Worm (Caenorhabditis elegans): ENCODE measurements around the gene srw-38.

The srw-38 gene

DNA sequence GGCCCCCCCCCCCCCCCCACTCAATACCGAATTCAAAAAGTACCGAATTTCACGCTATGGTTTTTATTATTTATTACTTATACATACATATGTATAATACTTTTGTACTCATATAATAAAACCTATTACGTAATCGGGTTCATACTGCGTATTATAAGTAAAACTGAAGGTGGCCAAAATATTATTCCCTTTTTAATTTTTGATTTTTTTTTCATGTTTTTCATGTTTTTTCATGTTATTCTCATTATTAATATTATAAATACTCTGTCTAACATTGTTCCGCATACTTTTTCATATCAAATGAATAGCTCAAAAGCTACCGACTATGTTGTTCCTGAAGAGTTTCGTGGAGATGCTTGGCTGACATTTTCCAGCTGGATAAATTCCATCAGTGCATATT, at the start of gene srw-38:
Gene srw-38, plus strand, starts transcription at position 301 of the 400 bp plus-strand sequence.
- no peak for TF ChIP-seq unc-62 (GFP tag; optimal IDR thresholded peaks at IDR 0.05)

DNA sequence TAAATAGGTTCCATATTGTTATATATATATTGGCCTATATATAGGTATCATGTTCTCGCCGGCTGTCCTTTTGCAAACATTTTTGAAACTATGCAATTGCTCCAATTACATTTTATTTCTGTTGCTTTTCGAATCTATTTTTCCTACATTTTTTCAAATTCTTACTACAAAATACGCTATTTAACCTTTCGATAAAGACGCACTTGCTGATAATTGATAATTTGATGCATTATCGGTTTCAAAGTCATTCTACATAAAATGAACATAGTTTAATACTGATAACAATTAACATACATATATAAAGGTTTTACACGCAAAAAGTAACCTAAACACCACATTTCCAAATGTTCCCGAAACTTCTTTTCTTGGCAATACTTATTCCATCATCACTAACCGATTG, 47.9 kb upstream of the srw-38 start, which contains the start of gene clec-258:
Gene clec-258, plus strand, starts transcription at position 81 of the 400 bp plus-strand sequence.
- no peak for TF ChIP-seq unc-62 (GFP tag; optimal IDR thresholded peaks at IDR 0.05)

DNA sequence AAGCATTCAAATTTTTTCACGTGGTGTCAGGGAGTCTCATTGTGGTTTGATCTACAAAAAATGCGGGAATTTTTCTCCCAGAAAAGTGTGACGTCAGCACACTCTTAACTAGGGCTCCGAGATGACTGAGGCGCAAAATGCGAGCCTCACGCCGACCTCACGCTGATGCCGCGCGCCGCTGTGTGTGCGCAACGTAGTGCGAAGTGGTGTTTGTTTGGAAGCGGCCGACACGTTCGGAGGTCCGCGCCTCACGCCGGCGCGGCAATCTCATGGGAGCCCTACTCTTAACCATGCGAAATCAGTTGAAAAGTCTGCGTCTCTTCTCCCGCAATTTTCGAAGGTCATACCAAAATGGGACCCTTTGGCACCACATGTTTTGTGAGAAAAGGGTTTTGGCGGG, 46.0 kb upstream of the srw-38 start:
- TF ChIP-seq unc-62 (GFP tag; optimal IDR thresholded peaks at IDR 0.05), result no peak

DNA sequence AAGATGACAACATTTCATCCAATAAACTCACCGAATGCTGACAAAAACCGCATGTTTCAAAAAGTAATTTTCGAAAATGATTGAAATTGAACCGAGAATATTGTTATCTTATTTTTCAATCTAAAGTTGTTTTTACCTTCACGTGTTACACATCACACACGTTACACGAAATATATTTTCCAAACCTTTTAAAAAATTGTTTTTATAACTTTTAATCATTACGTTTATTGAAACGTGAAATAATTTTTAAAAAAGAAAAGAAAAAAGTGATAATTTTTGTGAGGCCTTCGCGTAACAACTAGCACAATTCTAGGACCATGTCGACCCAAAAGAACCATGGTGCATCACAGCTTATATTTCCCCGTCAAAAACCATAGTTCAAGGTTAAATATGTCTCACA, 41.3 kb upstream of the srw-38 start, which contains the start of gene M162.7:
Gene M162.7, minus strand, starts transcription at position 101 of the 400 bp plus-strand sequence.
- TF ChIP-seq unc-62 (GFP tag; optimal IDR thresholded peaks at IDR 0.05), result no peak

DNA sequence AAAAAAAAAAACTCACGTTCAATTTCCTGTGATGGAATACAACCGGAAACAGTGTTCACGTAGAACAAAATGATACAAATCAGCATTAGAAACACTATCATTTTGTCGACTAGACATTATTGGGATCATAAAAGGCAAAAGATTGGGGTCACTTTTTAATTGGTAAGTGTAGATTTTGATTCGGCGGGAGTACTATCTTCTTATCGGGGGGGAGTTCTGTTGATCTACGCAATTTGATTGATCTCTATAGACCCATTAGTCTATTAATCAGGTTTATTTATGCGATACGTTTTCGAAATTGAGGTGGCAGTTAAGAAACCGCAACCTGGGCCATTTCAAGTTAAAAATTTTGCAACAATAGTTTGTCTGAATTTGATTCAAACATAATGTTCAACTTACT, 35.2 kb upstream of the srw-38 start, which contains the start of gene Y116F11B.2:
Gene Y116F11B.2, minus strand, starts transcription at position 101 of the 400 bp plus-strand sequence.
- no peak for TF ChIP-seq unc-62 (GFP tag; optimal IDR thresholded peaks at IDR 0.05)

DNA sequence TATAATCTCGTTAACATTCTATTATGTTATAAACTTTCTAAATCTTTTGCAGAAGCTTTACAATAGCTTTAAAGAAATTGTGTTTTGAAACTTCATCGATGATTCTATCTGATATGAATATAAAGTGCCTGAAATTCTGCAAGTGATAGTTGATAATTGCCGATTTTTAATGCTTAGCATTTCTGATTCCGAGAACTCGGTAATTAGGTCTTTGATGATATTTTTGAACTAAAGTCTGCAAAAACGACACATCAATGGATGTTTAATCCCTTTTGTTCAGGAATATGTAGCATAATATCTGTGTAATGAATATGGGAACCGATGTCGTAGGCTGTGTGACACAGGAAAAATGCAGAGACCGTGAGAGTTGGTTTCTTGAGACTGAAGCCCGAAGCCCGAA, 33.4 kb upstream of the srw-38 start:
- no peak for TF ChIP-seq unc-62 (GFP tag; optimal IDR thresholded peaks at IDR 0.05)

DNA sequence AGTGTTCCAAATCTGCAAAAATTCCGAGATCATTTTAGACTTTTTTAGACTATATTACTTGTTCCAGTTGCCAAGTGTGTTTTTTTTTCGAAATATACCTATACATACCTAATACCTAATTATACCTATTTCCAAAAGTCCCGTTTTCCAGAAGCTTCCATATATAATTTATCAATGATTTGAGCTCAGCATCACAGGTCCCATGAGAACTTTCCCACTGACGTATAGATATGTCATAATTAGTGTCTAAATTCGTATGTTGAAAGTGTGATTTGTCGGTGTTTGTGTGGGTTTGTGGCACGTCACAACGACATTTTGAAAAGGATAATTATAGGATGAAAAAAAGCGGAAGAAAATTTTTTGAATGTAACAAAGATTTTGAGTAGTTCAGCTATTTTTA, 30.7 kb upstream of the srw-38 start:
- TF ChIP-seq unc-62 (GFP tag; optimal IDR thresholded peaks at IDR 0.05), result no peak

DNA sequence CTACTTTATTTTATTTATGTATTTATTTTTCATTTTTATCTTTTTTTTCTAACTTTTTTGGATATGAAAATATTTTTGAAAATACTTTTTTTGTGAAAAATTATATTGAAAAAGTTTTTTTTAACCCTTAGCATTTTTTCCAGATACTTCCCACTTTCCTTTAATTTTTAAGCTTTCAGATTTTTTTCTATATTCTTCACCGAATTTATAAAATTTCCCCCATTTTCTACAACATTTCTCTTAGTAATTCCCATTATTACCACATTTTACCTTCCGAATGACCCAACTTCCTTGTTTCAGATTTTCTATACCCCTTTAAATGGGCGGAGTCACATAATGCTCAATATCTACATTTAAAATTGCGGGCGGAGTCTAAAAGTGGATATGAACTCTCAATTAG, 21.4 kb upstream of the srw-38 start, which contains the start of gene daf-28:
Gene daf-28, plus strand, starts transcription at position 301 of the 400 bp plus-strand sequence.
- TF ChIP-seq unc-62 (GFP tag; optimal IDR thresholded peaks at IDR 0.05), result no peak

DNA sequence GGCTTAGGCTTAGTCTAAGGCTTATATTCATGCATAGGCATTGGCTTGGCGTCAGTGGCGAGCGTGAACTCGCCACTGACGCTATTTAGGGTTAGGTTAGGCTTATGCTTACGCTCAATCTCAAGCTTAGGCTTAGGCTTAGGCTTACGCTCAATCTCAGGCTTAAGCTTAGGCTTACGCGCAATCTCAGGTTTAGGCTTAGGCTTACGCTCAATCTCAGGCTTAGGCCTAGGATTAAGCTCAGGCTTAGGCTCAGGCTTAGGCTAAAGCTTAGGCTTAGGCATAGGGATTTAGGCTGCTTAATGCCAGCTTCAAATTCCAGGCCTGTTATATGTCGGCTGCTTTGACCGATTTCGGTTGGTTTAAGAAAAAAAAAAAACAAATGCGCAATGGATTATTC, 16.1 kb upstream of the srw-38 start:
- no peak for TF ChIP-seq unc-62 (GFP tag; optimal IDR thresholded peaks at IDR 0.05)

DNA sequence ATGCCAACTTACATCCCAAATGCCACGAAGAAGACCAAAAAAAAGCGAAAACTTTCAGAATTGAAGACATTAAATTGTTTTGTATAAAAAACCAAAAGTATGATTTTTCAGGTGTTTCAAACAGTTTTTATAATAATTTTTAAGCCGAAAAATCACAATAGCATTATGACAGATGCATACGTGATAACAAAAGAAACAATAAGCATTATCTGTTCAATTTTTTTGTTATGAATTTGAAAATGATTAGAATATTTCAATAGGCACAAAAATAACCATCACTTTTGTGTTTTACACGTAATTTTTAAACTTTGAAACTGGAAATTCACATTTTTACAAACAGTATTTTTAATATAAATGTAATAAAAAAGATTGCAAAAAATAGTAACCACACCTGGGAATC, 14.1 kb upstream of the srw-38 start, which contains the start of gene Y116F11B.17:
Gene Y116F11B.17, minus strand, starts transcription at position 101 of the 400 bp plus-strand sequence.
- no peak for TF ChIP-seq unc-62 (GFP tag; optimal IDR thresholded peaks at IDR 0.05)

DNA sequence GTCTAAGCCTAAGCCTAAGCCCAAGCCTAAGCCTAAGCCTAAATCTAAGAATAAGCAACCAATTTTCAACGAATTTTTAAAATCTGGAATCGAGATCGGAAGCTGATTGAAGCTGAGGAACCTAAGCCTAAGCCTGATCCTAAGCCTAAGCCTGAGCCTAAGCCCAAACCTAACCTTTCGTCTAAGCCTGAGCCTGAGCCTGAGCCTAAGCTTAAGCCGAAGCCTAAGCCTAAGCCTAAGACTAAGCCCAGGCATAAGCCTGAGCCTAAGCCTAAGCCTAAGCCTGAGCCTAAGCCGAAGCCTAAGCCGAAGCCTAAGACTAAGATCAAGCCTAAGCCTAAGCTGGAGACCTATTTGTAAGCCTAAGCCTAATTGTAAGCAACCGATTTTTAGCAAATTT, 8.8 kb upstream of the srw-38 start:
- no peak for TF ChIP-seq unc-62 (GFP tag; optimal IDR thresholded peaks at IDR 0.05)

DNA sequence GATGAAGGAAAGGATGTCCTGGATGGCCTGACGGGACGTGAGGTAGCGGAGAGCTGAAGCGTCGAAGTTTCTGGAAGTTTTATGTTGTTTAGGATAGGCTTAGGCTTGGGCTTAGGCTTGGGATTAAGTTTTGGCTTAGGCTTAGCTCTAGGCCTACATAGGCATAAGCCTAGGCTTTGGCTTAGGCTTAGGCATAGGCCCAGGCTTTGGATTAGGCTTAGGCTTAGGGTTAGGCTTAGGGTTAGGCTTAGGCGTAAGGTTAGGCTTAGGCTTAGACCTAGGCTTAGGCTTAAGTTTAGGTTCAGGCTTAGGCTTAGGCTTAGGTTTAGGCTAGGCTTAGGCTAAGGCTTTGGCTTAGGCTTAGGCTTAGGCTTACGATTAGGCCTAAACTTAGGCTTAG, 7.0 kb upstream of the srw-38 start:
- no peak for TF ChIP-seq unc-62 (GFP tag; optimal IDR thresholded peaks at IDR 0.05)

DNA sequence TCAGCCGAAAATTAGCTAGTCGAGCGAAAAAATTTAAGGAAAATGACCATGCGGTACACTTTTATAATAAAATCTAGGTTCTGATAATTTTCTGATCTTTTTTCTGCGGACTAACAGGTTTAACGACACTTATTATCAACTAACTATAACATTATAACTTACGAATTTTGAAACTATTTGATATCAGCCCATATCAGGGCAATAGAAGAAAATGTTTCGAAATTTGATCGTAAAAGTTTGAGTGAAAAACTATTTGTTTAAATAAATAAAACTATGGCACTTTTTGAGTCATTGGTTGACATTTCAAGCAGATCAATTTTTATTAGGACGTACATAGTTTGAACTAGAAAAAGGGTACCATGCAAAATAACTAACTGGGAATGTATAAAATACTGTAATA, 5.4 kb upstream of the srw-38 start, which contains the start of gene pcp-4:
Gene pcp-4, minus strand, starts transcription at position 197 of the 400 bp plus-strand sequence.
- TF ChIP-seq unc-62 (GFP tag; optimal IDR thresholded peaks at IDR 0.05), result no peak

DNA sequence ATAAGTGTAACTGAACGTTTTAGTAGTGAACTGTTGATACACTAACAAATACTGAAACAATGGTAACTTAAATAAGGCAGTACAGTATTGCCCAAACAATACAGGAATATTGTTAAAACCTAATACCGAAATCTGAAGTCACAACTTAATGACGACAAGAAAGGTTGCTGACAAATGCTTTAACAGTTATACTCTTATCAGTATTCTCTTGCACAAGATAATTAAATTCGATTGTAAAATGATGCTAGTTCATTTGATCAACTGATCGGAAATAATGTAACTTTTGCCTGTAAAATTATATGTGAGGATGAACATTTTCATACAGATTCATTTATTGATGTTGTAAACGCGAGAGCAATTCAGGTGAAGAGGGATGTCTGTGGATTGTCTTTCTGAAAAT, 4.7 kb upstream of the srw-38 start:
- TF ChIP-seq unc-62 (GFP tag; optimal IDR thresholded peaks at IDR 0.05), result no peak

DNA sequence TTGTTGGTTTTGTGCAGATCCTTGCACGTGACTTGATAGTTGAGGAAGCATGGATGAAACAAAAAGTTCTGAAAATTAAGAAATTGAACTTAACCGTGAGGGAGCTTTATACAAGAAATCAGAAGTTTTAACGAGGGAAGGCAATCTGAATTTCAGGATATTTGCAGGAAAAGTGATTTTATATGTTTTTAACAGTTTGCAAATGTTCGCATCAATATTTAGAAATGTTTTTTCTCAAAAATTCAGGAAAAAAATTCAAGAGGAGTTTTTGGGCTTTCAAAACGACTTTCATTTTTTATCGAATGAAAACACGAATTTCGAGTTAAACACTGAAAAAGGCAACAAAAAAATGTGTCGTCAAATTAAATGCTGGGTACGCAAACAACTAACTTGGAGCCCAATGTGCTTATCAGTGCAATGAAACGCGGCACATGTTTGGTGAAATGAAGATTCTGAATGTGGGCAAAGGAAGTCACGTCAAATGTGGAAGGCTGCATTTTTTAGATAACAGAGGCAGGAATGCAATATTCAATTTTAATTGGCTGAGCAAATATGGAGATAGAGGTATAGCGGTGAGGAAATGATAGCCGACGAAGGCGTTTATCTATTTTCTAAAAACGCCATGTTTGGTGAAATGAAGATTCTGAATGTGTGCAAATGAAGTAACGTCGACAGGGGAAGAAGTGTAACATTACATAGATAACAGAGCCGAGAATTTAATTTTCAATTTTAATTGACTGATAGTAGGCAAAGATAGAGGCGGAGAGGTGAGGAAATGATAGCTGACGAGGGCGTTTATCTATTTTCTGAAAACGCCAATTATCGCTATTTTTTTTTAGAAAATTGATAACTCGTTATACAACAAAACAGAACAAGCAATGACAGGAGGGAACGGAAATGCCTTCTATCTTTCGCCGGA, 9.9 kb downstream of the srw-38 start, which contains the start of gene Y116F11B.6:
Gene Y116F11B.6, minus strand, starts transcription at position 51 of the 919 bp plus-strand sequence.
- TF ChIP-seq unc-62 (GFP tag; optimal IDR thresholded peaks at IDR 0.05), result no peak

DNA sequence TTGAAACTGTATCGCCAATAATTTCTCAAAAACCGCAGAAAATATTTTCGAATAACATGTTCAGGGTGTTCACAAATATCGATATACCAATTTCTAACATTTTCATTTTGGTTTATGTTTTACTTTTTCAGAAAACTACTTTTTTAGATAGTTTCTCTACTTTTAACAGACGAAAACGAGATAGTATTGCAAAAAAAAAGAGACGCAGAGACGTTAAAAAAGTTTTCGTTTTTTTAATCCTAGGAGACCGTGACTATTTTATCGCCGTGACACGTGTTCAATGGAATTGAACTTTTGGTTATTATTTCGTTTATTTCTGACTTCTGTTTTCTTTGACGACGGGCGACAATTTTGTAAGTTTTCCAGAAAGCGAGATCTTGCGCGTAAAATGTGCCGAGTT, 11.8 kb downstream of the srw-38 start, which contains the start of gene Y116F11B.7:
Gene Y116F11B.7, plus strand, starts transcription at position 301 of the 400 bp plus-strand sequence.
- no peak for TF ChIP-seq unc-62 (GFP tag; optimal IDR thresholded peaks at IDR 0.05)

DNA sequence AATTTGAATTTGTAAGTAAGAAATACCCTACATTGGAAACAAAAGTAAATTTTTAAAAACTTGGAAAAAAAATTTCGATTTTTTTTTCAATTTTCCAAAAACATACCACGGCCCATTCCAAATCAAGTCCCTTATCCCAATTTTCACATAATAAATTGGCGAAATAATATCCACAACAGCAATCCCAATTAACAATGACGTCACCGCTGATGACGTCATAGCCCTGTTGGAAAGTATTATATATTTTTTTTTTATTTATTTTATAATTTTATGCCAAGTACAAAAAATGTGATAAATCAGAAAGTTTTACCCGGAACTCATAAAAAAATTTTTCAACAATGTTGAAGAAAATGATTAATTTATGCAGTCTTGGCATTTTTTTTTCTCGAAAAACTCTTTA, 17.4 kb downstream of the srw-38 start:
- no peak for TF ChIP-seq unc-62 (GFP tag; optimal IDR thresholded peaks at IDR 0.05)

Measured in whole organism, dauer.